Worm (Caenorhabditis elegans): ENCODE measurements around the gene F58G6.3.

The F58G6.3 gene

DNA sequence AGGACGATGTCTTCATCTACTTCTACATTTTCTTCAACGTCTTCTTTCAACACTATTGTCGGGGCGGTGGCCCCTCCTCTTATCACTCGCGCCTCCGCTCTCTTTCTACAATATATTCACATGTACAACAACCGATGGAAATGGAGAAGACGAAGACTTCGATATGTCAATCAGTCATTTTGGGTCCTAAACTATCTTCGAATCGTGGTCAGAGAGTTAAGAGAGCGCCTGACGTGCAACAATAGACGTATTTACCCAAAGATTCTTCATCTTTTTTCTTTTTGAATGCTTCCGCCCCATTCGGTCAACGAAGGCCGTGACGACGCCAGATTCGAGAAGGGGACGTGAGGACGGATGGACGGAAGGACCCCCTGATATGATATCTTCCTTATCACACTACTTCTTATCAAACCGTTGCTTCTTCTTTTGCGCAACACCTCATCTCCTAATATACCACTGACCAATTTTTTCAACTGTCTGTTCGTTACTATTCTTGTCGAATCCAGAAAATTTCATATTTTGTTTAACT, 20.3 kb upstream of the F58G6.3 start (continued):
- no peak for TF ChIP-seq gei-8 (GFP tag; optimal IDR thresholded peaks at IDR 0.05)
- no peak for TF ChIP-seq tag-97 (GFP tag; IDR thresholded peaks at IDR 0.05)
- peak; percentile 10 for TF ChIP-seq nhr-48 (tag; optimal IDR thresholded peaks at IDR 0.05)
- TF ChIP-seq ceh-28 (tag; optimal IDR thresholded peaks at IDR 0.05): no peak
- TF ChIP-seq nhr-25 (tag; optimal IDR thresholded peaks at IDR 0.05; ENCODE audit: borderline replicate concordance, insufficient read depth): no peak
- TF ChIP-seq fos-1 (tag; optimal IDR thresholded peaks at IDR 0.05): no peak
- TF ChIP-seq spr-3 (GFP tag; optimal IDR thresholded peaks at IDR 0.05): no peak
- no peak for TF ChIP-seq ZK546.5 (tag; optimal IDR thresholded peaks at IDR 0.05)
- no peak for TF ChIP-seq lin-15B (tag; optimal IDR thresholded peaks at IDR 0.05)
- no peak for TF ChIP-seq daf-19 (GFP tag; conservative IDR thresholded peaks at IDR 0.05)
- TF ChIP-seq ceh-20 (GFP tag; IDR thresholded peaks at IDR 0.05): no peak
- no peak for TF ChIP-seq Y105C5A.15 (GFP tag; IDR thresholded peaks at IDR 0.05)
- TF ChIP-seq sdz-12 (GFP tag; optimal IDR thresholded peaks at IDR 0.05): no peak
- no peak for TF ChIP-seq F49E8.2 (tag; optimal IDR thresholded peaks at IDR 0.05; ENCODE audit: borderline replicate concordance)
- TF ChIP-seq zfp-3 (GFP tag; conservative IDR thresholded peaks at IDR 0.05): no peak
- no peak for TF ChIP-seq snpc-4 (tag; optimal IDR thresholded peaks at IDR 0.05)
- TF ChIP-seq ztf-7 (tag; optimal IDR thresholded peaks at IDR 0.05): no peak
- TF ChIP-seq T26A8.4 (GFP tag; IDR thresholded peaks at IDR 0.05): no peak
- peak in 1 of 2 experiments; percentile 26 for TF ChIP-seq mdl-1 (tag; optimal IDR thresholded peaks at IDR 0.05)
- no peak for TF ChIP-seq pha-4 (GFP tag; IDR thresholded peaks at IDR 0.05)
- TF ChIP-seq pha-4 (tag; optimal IDR thresholded peaks at IDR 0.05): no peak
- no peak for TF ChIP-seq lir-3 (tag; optimal IDR thresholded peaks at IDR 0.05)
- no peak for TF ChIP-seq daf-16 (GFP tag; optimal IDR thresholded peaks at IDR 0.05)
- no peak for TF ChIP-seq daf-16 (tag; optimal IDR thresholded peaks at IDR 0.05)
- peak; percentile 44 for TF ChIP-seq aha-1 (tag)

DNA sequence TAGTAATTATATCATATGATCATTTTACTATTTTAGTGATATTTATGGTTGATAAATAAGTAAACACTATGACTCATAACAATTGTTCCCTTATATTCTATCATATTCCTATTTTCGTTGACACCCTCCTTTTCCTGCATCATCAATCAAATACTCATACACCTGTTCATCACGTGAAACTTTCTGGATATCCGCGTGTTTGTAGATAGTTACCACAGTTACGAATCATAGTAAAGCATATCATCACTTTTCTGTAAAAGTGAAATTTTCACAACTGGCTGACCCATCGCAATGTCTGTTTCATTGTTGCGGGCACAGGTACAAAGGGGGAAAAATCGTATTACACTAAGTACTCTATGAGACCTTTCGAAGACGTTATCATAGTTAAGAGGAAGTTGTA, 19.4 kb upstream of the F58G6.3 start:
- TF ChIP-seq fos-1 (tag; optimal IDR thresholded peaks at IDR 0.05): no peak
- no peak for TF ChIP-seq set-16 (GFP tag; IDR thresholded peaks at IDR 0.05)
- no peak for TF ChIP-seq dmd-9 (GFP tag; IDR thresholded peaks at IDR 0.05)
- peak; percentile 39 for TF ChIP-seq hlh-11 (tag; optimal IDR thresholded peaks at IDR 0.05)
- TF ChIP-seq zag-1 (tag; optimal IDR thresholded peaks at IDR 0.05): no peak
- no peak for TF ChIP-seq Y105C5A.15 (GFP tag; IDR thresholded peaks at IDR 0.05)
- TF ChIP-seq cey-2 (tag; optimal IDR thresholded peaks at IDR 0.05; ENCODE audit: borderline replicate concordance, insufficient read depth): peak; percentile 37
- TF ChIP-seq nhr-48 (tag; optimal IDR thresholded peaks at IDR 0.05): peak; percentile 64
- TF ChIP-seq dmd-6 (GFP tag; IDR thresholded peaks at IDR 0.05): peak; percentile 38
- TF ChIP-seq ceh-28 (tag; optimal IDR thresholded peaks at IDR 0.05): no peak
- peak; percentile 13 for TF ChIP-seq hlh-30 (tag; optimal IDR thresholded peaks at IDR 0.05; ENCODE audit: insufficient read depth)
- TF ChIP-seq daf-19 (GFP tag; conservative IDR thresholded peaks at IDR 0.05): no peak
- TF ChIP-seq Y48G9A.11 (GFP tag; IDR thresholded peaks at IDR 0.05): no peak

DNA sequence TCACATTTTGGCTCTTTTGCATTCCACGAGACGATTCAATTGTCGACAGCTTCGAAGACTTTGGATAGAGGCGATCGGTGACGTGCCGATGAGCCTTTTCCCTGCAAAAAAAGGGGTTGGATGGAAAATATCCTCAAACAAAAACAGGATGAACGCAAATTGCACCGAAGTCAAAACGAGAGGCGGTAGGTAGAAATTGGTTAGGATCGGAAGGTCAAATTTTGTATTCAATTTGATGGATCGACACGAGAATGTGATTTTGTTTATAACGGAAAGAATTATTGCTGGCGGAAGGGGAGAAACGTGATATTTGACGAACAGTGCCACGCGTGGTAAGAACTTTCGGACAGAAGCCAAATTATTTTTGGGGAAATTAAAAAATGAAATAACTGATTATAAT, 18.5 kb upstream of the F58G6.3 start, which contains the start of gene mca-1:
TSS of gene mca-1 (minus strand) at position 101 of the 400 bp plus-strand sequence.
- TF ChIP-seq mdt-29 (GFP tag; IDR thresholded peaks at IDR 0.05): no peak
- TF ChIP-seq aha-1 (tag): peak; percentile 3
- no peak for TF ChIP-seq F26F4.8 (GFP tag; conservative IDR thresholded peaks at IDR 0.05)
- TF ChIP-seq mes-2 (tag; optimal IDR thresholded peaks at IDR 0.05; ENCODE audit: poor library complexity, severe bottlenecking): no peak

ce11 chrIV:9641925-9642324, 11.4 kb upstream of the F58G6.3 start, which contains the start of gene del-2:
del-2 (minus strand) TSS chrIV:9642025.
- TF ChIP-seq madf-9 (GFP tag; conservative IDR thresholded peaks at IDR 0.05): no peak
- TF ChIP-seq nhr-25 (tag; optimal IDR thresholded peaks at IDR 0.05; ENCODE audit: borderline replicate concordance, insufficient read depth): no peak
- TF ChIP-seq pqm-1 (tag; optimal IDR thresholded peaks at IDR 0.05): no peak
